Worm (Caenorhabditis elegans): ENCODE results near the gene C37C3.9.

C37C3.9 gene

ce11 chrV:7806629-7807028 lies 47.9 kb downstream of the C37C3.9 start:
- TF ChIP-seq sea-1 (GFP tag; conservative IDR thresholded peaks at IDR 0.05) (no peak), ets-7 (tag; optimal IDR thresholded peaks at IDR 0.05) (no peak), flt-1 (GFP tag; IDR thresholded peaks at IDR 0.05) (no peak), pes-1 (GFP tag; IDR thresholded peaks at IDR 0.05) (no peak), F13C5.2 (tag; optimal IDR thresholded peaks at IDR 0.05) (no peak), tbx-37 (GFP tag; conservative IDR thresholded peaks at IDR 0.05) (no peak), hmbx-1 (tag; optimal IDR thresholded peaks at IDR 0.05) (no peak)

DNA sequence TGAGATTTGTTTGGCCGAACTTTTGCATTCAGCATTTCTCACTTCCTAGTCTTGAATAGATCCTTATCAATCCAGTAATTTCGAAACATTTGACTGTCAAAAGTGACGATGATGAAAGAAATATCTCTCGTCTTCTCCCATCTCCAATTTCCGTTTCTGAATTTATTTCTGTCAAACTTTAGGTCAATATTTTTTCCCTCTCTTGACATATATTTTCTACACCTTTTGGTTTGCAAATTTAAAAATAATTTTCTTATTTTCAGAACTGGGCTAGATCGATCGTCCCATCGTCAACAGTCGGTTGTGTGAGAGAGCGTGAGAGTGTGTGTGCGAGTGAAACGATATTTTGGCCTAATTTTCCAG lies 49.7 kb downstream of the C37C3.9 start, which contains the start of gene xpo-1:
Gene xpo-1 (plus strand): TSS at position 264 of the 363 bp plus-strand sequence.
- TF ChIP-seq flt-1 (GFP tag; IDR thresholded peaks at IDR 0.05) (no peak), scrt-1 (GFP tag; IDR thresholded peaks at IDR 0.05) (no peak), ceh-13 (GFP tag; optimal IDR thresholded peaks at IDR 0.05) (no peak), hmbx-1 (tag; optimal IDR thresholded peaks at IDR 0.05) (no peak), ama-1 (optimal IDR thresholded peaks at IDR 0.05) (no peak), B0310.2 (tag; optimal IDR thresholded peaks at IDR 0.05) (no peak), hmg-4 (GFP tag; optimal IDR thresholded peaks at IDR 0.05) (no peak)

ce11 chrV:7804064-7804800 lies 50.3 kb downstream of the C37C3.9 start, which contains the start of gene uvs-1:
Gene uvs-1, minus strand, starts transcription at chrV:7804208.
- TF ChIP-seq tra-4 (tag; optimal IDR thresholded peaks at IDR 0.05) (no peak), ets-7 (tag; optimal IDR thresholded peaks at IDR 0.05) (no peak), sea-1 (GFP tag; conservative IDR thresholded peaks at IDR 0.05) (0 out of 2 replicates have a peak, but pooled peaks have one; percentile 55), ama-1 (optimal IDR thresholded peaks at IDR 0.05) (no peak)

- no peak for TF ChIP-seq pes-1 (GFP tag; IDR thresholded peaks at IDR 0.05)
- TF ChIP-seq ceh-36 (tag; optimal IDR thresholded peaks at IDR 0.05), result no peak
- TF ChIP-seq B0310.2 (tag; optimal IDR thresholded peaks at IDR 0.05), result no peak
These were observed 50.9 kb downstream of the C37C3.9 start for ce11 chrV:7803563-7803962.

Measured in whole organism, early embryonic.